Fruit fly (Drosophila melanogaster): Measurements from ENCODE around the gene Kmn1.

dm6 chrX:11558389-11558908 is 13.8 kb downstream of the Kmn1 start, which contains the start of gene CG1572:
- TF ChIP-seq CG9948 (tag; optimal IDR thresholded peaks at IDR 0.05): no peak
- TF ChIP-seq fd96Ca (GFP tag; IDR thresholded peaks at IDR 0.05): no peak
- no peak for TF ChIP-seq D1 (tag; optimal IDR thresholded peaks at IDR 0.05)
- TF ChIP-seq Pif1A (GFP tag; optimal IDR thresholded peaks at IDR 0.05): peak; percentile 11
- TF ChIP-seq CG8301 (tag; optimal IDR thresholded peaks at IDR 0.05): no peak
- TF ChIP-seq CG34367 (tag; optimal IDR thresholded peaks at IDR 0.05): no peak
- TF ChIP-seq CG8159 (tag; optimal IDR thresholded peaks at IDR 0.05): no peak
- TF ChIP-seq CG14655 (GFP tag; optimal IDR thresholded peaks at IDR 0.05): peak; percentile 18
- TF ChIP-seq CG10348 (GFP tag; IDR thresholded peaks at IDR 0.05): no peak
- no peak for TF ChIP-seq CG17806 (tag; optimal IDR thresholded peaks at IDR 0.05)
- no peak for TF ChIP-seq EcR (GFP tag; optimal IDR thresholded peaks at IDR 0.05)
- peak; percentile 34 for TF ChIP-seq Pif1B (GFP tag; optimal IDR thresholded peaks at IDR 0.05)
- TF ChIP-seq Snoo (tag; optimal IDR thresholded peaks at IDR 0.05): peak; percentile 28
- 0 out of 2 replicates have a peak, but pooled peaks have one; percentile 48 for TF ChIP-seq CG32121 (GFP tag; IDR thresholded peaks at IDR 0.05)

Data from whole organism, pupa.